Fruit fly (Drosophila melanogaster) whole organism, embryonic: ENCODE results near the gene Csas.

Experiments
- Adf1 ChIP-seq: fragments of 200-800 bp; sonication (Bioruptor generic); IDR thresholded peaks from 2 replicates; pipeline ENCODE4 v1.3.6; 2022; ENCODE audit warnings: missing biosample characterization, missing genetic modification characterization
- Atf-2 ChIP-seq: fragments of 200-800 bp; sonication (Bioruptor generic); optimal IDR thresholded peaks from 2 replicates; lab custom pipeline; 2016; ENCODE audit warnings: missing biosample characterization, missing genetic modification characterization
- Bgb ChIP-seq: fragments of 200-800 bp; sonication (Bioruptor generic); IDR thresholded peaks from 2 replicates; pipeline ENCODE4 v1.3.6; 2022; ENCODE audit warnings: missing biosample characterization, missing genetic modification characterization; ENCODE audit not compliant: partially characterized antibody
- CG11696 ChIP-seq: fragments of 200-800 bp; sonication (Bioruptor generic); IDR thresholded peaks from 2 replicates; pipeline ENCODE4 v1.3.6; 2022; ENCODE audit warnings: missing biosample characterization, missing genetic modification characterization
- CG15073 ChIP-seq: fragments of 200-800 bp; sonication (Bioruptor generic); optimal IDR thresholded peaks from 2 replicates; lab custom pipeline; 2016; ENCODE audit warnings: missing biosample characterization, missing genetic modification characterization
- CG15696 ChIP-seq: fragments of 200-800 bp; sonication (Bioruptor generic); optimal IDR thresholded peaks from 2 replicates; lab custom pipeline; 2019; ENCODE audit warnings: missing biosample characterization, mild to moderate bottlenecking, missing genetic modification characterization, moderate library complexity
- CG1603 ChIP-seq: fragments of 200-800 bp; sonication (Bioruptor generic); optimal IDR thresholded peaks from 2 replicates; lab custom pipeline; 2019; ENCODE audit warnings: missing biosample characterization, mild to moderate bottlenecking, missing genetic modification characterization, moderate library complexity
- CG17568 ChIP-seq: fragments of 200-800 bp; sonication (Bioruptor generic); optimal IDR thresholded peaks from 2 replicates; lab custom pipeline; 2018; ENCODE audit warnings: missing biosample characterization, mild to moderate bottlenecking, missing genetic modification characterization, moderate library complexity
- CG17912 ChIP-seq: fragments of 200-800 bp; sonication (Bioruptor generic); optimal IDR thresholded peaks from 2 replicates; lab custom pipeline; 2018; ENCODE audit warnings: missing biosample characterization, mild to moderate bottlenecking, missing genetic modification characterization
- CG3065 ChIP-seq: fragments of 200-800 bp; sonication (Bioruptor generic); optimal IDR thresholded peaks from 2 replicates; lab custom pipeline; 2016; ENCODE audit warnings: missing biosample characterization, missing genetic modification characterization
- CG33213 ChIP-seq: fragments of 200-800 bp; sonication (Bioruptor generic); optimal IDR thresholded peaks from 3 replicates; lab custom pipeline; 2016; ENCODE audit warnings: missing biosample characterization, missing genetic modification characterization
- CG34224 ChIP-seq: fragments of 200-800 bp; sonication (Bioruptor generic); IDR thresholded peaks from 3 replicates; pipeline ENCODE4 v1.3.6; 2022; ENCODE audit warnings: missing biosample characterization, missing genetic modification characterization; ENCODE audit not compliant: partially characterized antibody
- CG42726 ChIP-seq: fragments of 200-800 bp; sonication (Bioruptor generic); IDR thresholded peaks from 2 replicates; pipeline ENCODE4 v1.3.6; 2022; ENCODE audit warnings: missing biosample characterization, missing genetic modification characterization; ENCODE audit not compliant: partially characterized antibody
- CG43689 ChIP-seq: fragments of 200-800 bp; sonication (Bioruptor generic); IDR thresholded peaks from 2 replicates; pipeline ENCODE4 v1.3.6; 2022; ENCODE audit warnings: missing biosample characterization, missing genetic modification characterization
- CG4424 ChIP-seq: fragments of 200-800 bp; sonication (Bioruptor generic); optimal IDR thresholded peaks from 3 replicates; lab custom pipeline; 2016; ENCODE audit warnings: missing biosample characterization, missing genetic modification characterization
- CG5180 ChIP-seq: fragments of 200-800 bp; sonication (Bioruptor generic); optimal IDR thresholded peaks from 3 replicates; lab custom pipeline; 2017; ENCODE audit warnings: missing biosample characterization, missing genetic modification characterization, mild to moderate bottlenecking, moderate library complexity, missing genetic modification reagents
- CG6689 ChIP-seq: fragments of 200-800 bp; sonication (Bioruptor generic); IDR thresholded peaks from 2 replicates; pipeline ENCODE4 v1.3.6; 2022; ENCODE audit warnings: missing biosample characterization, missing genetic modification characterization
- CG6813 ChIP-seq: fragments of 200-800 bp; sonication (Bioruptor generic); optimal IDR thresholded peaks from 2 replicates; lab custom pipeline; 2017; ENCODE audit warnings: missing biosample characterization, missing genetic modification characterization, mild to moderate bottlenecking, moderate library complexity, missing genetic modification reagents
- CG7987 ChIP-seq: fragments of 200-800 bp; sonication (Bioruptor generic); optimal IDR thresholded peaks from 2 replicates; lab custom pipeline; 2018; ENCODE audit warnings: missing biosample characterization, mild to moderate bottlenecking, missing genetic modification characterization, moderate library complexity
- CG8290 ChIP-seq, 3 experiments: fragments of 200-800 bp; sonication (Bioruptor generic); optimal IDR thresholded peaks; 2 replicates each; lab custom pipeline; 2016 to 2019; ENCODE audit warnings: missing biosample characterization in 3 of 3, missing genetic modification characterization in 3 of 3, mild to moderate bottlenecking in 2 of 3, moderate library complexity in 1 of 3
- CG9437 ChIP-seq: fragments of 200-800 bp; sonication (Bioruptor generic); optimal IDR thresholded peaks from 2 replicates; lab custom pipeline; 2018; ENCODE audit warnings: missing biosample characterization, mild to moderate bottlenecking, missing genetic modification characterization
- Dek ChIP-seq: fragments of 200-800 bp; sonication (Bioruptor generic); optimal IDR thresholded peaks from 3 replicates; lab custom pipeline; 2019; ENCODE audit warnings: missing biosample characterization, mild to moderate bottlenecking, missing genetic modification characterization, moderate library complexity
- Drgx ChIP-seq: fragments of 200-800 bp; sonication (Bioruptor generic); IDR thresholded peaks from 2 replicates; pipeline ENCODE4 v1.3.6; 2022; ENCODE audit warnings: missing biosample characterization, missing genetic modification characterization
- Elba2 ChIP-seq: fragments of 200-800 bp; sonication (Bioruptor generic); optimal IDR thresholded peaks from 3 replicates; lab custom pipeline; 2016; ENCODE audit warnings: missing biosample characterization, missing genetic modification characterization
- Ets97D ChIP-seq: fragments of 200-800 bp; sonication (Bioruptor generic); optimal IDR thresholded peaks from 3 replicates; lab custom pipeline; 2016; ENCODE audit warnings: missing biosample characterization, missing genetic modification characterization
- Jarid2 ChIP-seq: fragments of 200-800 bp; sonication (Bioruptor generic); optimal IDR thresholded peaks from 3 replicates; lab custom pipeline; 2017; ENCODE audit warnings: mild to moderate bottlenecking, missing biosample characterization, missing genetic modification reagents, missing genetic modification characterization
- Lim3 ChIP-seq: fragments of 200-800 bp; sonication (Bioruptor generic); IDR thresholded peaks from 2 replicates; pipeline ENCODE4 v1.3.6; 2022; ENCODE audit warnings: missing biosample characterization, missing genetic modification characterization
- MESR4 ChIP-seq: fragments of 200-800 bp; sonication (Bioruptor generic); optimal IDR thresholded peaks from 2 replicates; lab custom pipeline; 2018; ENCODE audit warnings: missing biosample characterization, mild to moderate bottlenecking, missing genetic modification characterization, moderate library complexity
- Meics ChIP-seq: fragments of 200-800 bp; sonication (Bioruptor generic); optimal IDR thresholded peaks from 2 replicates; lab custom pipeline; 2017; ENCODE audit warnings: missing biosample characterization, mild to moderate bottlenecking, missing genetic modification characterization
- Nf-YA ChIP-seq: fragments of 200-800 bp; sonication (Bioruptor generic); IDR thresholded peaks from 2 replicates; pipeline ENCODE4 v1.3.6; 2022; ENCODE audit warnings: missing biosample characterization, missing genetic modification characterization
- Scr ChIP-seq: fragments of 200-800 bp; sonication (Bioruptor generic); IDR thresholded peaks from 2 replicates; pipeline ENCODE4 v1.3.6; 2022; ENCODE audit warnings: missing biosample characterization, missing genetic modification characterization; ENCODE audit not compliant: partially characterized antibody
- Six4 ChIP-seq: fragments of 200-800 bp; sonication (Bioruptor generic); optimal IDR thresholded peaks from 2 replicates; lab custom pipeline; 2016; ENCODE audit warnings: missing biosample characterization, missing genetic modification characterization
- az2 ChIP-seq: fragments of 200-800 bp; sonication (Bioruptor generic); optimal IDR thresholded peaks from 3 replicates; lab custom pipeline; 2016; ENCODE audit warnings: missing biosample characterization, missing genetic modification characterization
- bcd ChIP-seq: fragments of 200-800 bp; sonication (Bioruptor generic); optimal IDR thresholded peaks from 2 replicates; lab custom pipeline; 2017; ENCODE audit warnings: missing biosample characterization, mild to moderate bottlenecking, missing genetic modification characterization
- ems ChIP-seq: fragments of 200-800 bp; sonication (Bioruptor generic); optimal IDR thresholded peaks from 3 replicates; lab custom pipeline; 2016; ENCODE audit warnings: missing biosample characterization, missing genetic modification characterization
- gem ChIP-seq: fragments of 200-800 bp; sonication (Bioruptor generic); optimal IDR thresholded peaks from 2 replicates; lab custom pipeline; 2019; ENCODE audit warnings: missing biosample characterization, mild to moderate bottlenecking, missing genetic modification characterization, moderate library complexity
- gfzf ChIP-seq: fragments of 200-800 bp; sonication (Bioruptor generic); optimal IDR thresholded peaks from 2 replicates; lab custom pipeline; 2016; ENCODE audit warnings: missing biosample characterization, mild to moderate bottlenecking, missing genetic modification characterization, moderate library complexity
- pzg ChIP-seq: fragments of 200-800 bp; sonication (Bioruptor generic); optimal IDR thresholded peaks from 3 replicates; lab custom pipeline; 2018; ENCODE audit warnings: missing biosample characterization, mild to moderate bottlenecking, missing genetic modification characterization, moderate library complexity
- schlank ChIP-seq: fragments of 200-800 bp; sonication (Bioruptor generic); optimal IDR thresholded peaks from 2 replicates; lab custom pipeline; 2018; ENCODE audit warnings: missing biosample characterization, mild to moderate bottlenecking, missing genetic modification characterization
- so ChIP-seq: fragments of 200-800 bp; sonication (Bioruptor generic); IDR thresholded peaks from 3 replicates; pipeline ENCODE4 v1.3.6; 2022; ENCODE audit warnings: missing biosample characterization, missing genetic modification characterization
- sob ChIP-seq: fragments of 200-800 bp; sonication (Bioruptor generic); IDR thresholded peaks from 2 replicates; pipeline ENCODE4 v1.3.6; 2022; ENCODE audit warnings: missing biosample characterization, missing genetic modification characterization
- stwl ChIP-seq: fragments of 200-800 bp; sonication (Bioruptor generic); optimal IDR thresholded peaks from 3 replicates; lab custom pipeline; 2018; ENCODE audit warnings: missing biosample characterization, mild to moderate bottlenecking, missing genetic modification characterization, moderate library complexity
- sug ChIP-seq: fragments of 200-800 bp; optimal IDR thresholded peaks from 2 replicates; lab custom pipeline; 2019; ENCODE audit warnings: missing biosample characterization, mild to moderate bottlenecking, missing genetic modification characterization, moderate library complexity
- tna ChIP-seq: fragments of 200-800 bp; sonication (Bioruptor generic); IDR thresholded peaks from 2 replicates; pipeline ENCODE4 v1.3.6; 2022; ENCODE audit warnings: missing biosample characterization, missing genetic modification characterization; ENCODE audit not compliant: partially characterized antibody
- twi ChIP-seq: fragments of 200-800 bp; optimal IDR thresholded peaks from 2 replicates; lab custom pipeline; 2019; ENCODE audit warnings: missing biosample characterization, mild to moderate bottlenecking, missing genetic modification characterization, moderate library complexity
- unc-4 ChIP-seq: fragments of 200-800 bp; sonication (Bioruptor generic); IDR thresholded peaks from 2 replicates; pipeline ENCODE4 v1.3.6; 2022; ENCODE audit warnings: missing biosample characterization, missing genetic modification characterization; ENCODE audit not compliant: partially characterized antibody
- vfl ChIP-seq: fragments of 200-800 bp; sonication (Bioruptor generic); optimal IDR thresholded peaks from 2 replicates; lab custom pipeline; 2016; ENCODE audit warnings: missing biosample characterization, missing genetic modification characterization
- yki ChIP-seq: fragments of >200 bp; optimal IDR thresholded peaks from 3 replicates; lab custom pipeline; 2018

Csas gene

DNA sequence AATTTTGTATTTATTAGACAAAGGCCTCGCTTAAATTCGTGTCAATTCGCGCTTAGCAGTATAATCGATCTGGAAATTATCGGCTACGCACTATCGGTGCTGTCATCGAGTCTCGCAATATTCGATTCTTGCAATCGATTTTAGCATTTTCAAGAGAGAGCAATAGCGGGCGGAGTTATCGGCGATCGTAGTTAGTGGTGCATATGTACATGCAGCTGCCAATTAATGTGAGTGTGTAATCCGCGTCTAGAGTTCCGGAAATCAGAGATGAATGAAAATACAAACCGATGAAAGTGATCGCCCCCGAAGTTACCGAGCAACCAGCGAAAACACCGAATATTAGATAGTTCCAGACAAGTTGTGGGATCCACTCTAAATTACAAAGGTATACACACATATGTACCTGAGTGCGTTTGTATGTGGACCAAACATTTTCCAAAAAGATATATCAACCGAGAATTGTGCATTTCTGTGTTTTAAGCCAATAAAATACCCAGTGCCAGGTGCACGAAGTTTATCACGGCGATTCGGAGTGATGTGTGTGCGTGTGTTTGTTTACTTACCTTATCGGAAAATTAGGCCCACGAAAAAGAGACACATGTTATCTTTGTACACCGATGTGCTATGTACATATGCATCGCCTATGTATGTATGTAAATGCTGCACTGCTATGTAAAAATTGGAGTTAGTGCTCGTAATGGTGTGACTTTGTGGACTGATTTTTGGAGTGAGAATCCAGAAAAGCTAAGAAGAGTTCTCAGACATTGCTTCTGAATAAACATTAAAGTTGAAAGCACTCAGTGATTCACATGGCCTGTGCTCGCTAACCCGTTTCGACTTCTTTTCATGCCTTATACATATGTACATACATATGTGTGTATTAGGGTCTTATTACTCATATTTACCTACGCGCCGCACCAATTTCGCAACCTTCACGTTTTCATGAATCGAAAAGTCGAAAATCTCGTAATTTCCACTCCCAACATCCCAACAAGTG lies 17.8 kb upstream of the Csas start (continued):
- TF ChIP-seq CG34224 (peak; percentile 96), bcd (no peak), CG8290 (GFP tag; optimal IDR thresholded peaks at IDR 0.05; lab: Kevin White, UChicago) (no peak), CG8290 (tag; optimal IDR thresholded peaks at IDR 0.05; lab: Kevin White, UChicago) (peak; percentile 48 to 71), CG6689 (GFP tag; lab: Robert Waterston, UW) (no peak), CG7987 (GFP tag; lab: Kevin White, UChicago) (peak; percentile 61), CG17912 (peak; percentile 52), CG15073 (GFP tag; lab: Kevin White, UChicago) (no peak), stwl (peak; percentile 94), twi (peak; percentile 82), Scr (peak; percentile 90), CG33213 (GFP tag; lab: Kevin White, UChicago) (no peak), pzg (GFP tag; lab: Kevin White, UChicago) (peak; percentile 66), CG11696 (no peak), yki (lab: Kevin White, UChicago) (no peak), CG17568 (GFP tag; lab: Kevin White, UChicago) (peak; percentile 36), schlank (tag; lab: Kevin White, UChicago) (no peak), unc-4 (GFP tag; lab: Robert Waterston, UW) (peak; percentile 78), ems (GFP tag; lab: Kevin White, UChicago) (peak; percentile 3), Six4 (GFP tag; lab: Kevin White, UChicago) (no peak), Jarid2 (no peak), so (GFP tag; lab: Robert Waterston, UW) (no peak), CG42726 (GFP tag; lab: Robert Waterston, UW) (peak; percentile 61; the same call in 1 of the 2 replicates), CG1603 (peak; percentile 79), Dek (tag; lab: Kevin White, UChicago) (no peak), sob (GFP tag; lab: Robert Waterston, UW) (no peak), CG15696 (tag; lab: Kevin White, UChicago) (peak; percentile 37), vfl (GFP tag; lab: Kevin White, UChicago) (no peak), Adf1 (GFP tag; lab: Robert Waterston, UW) (no peak), az2 (GFP tag; lab: Kevin White, UChicago) (no peak), Atf-2 (GFP tag; lab: Kevin White, UChicago) (no peak), MESR4 (GFP tag; lab: Kevin White, UChicago) (peak; percentile 63), Ets97D (GFP tag; lab: Kevin White, UChicago) (peak; percentile 41), CG6813 (GFP tag; lab: Kevin White, UChicago) (peak; percentile 42), Nf-YA (GFP tag; lab: Robert Waterston, UW) (no peak), CG5180 (GFP tag; lab: Kevin White, UChicago) (peak; percentile 29), Bgb (GFP tag; lab: Robert Waterston, UW) (peak; percentile 96), CG4424 (GFP tag; lab: Kevin White, UChicago) (peak; percentile 5), Drgx (GFP tag; lab: Robert Waterston, UW) (no peak), CG9437 (GFP tag; lab: Kevin White, UChicago) (no peak), CG43689 (GFP tag; lab: Robert Waterston, UW) (no peak), gem (tag; lab: Kevin White, UChicago) (no peak), Lim3 (GFP tag; lab: Robert Waterston, UW) (no peak), sug (tag; lab: Kevin White, UChicago) (no peak), CG3065 (GFP tag; lab: Kevin White, UChicago) (no peak), Elba2 (GFP tag; lab: Kevin White, UChicago) (no peak), tna (GFP tag; lab: Robert Waterston, UW) (peak; percentile 100), gfzf (peak; percentile 17), Meics (GFP tag; lab: Kevin White, UChicago) (no peak)
